Fruit fly (Drosophila melanogaster): ENCODE measurements around the gene rg.

DNA sequence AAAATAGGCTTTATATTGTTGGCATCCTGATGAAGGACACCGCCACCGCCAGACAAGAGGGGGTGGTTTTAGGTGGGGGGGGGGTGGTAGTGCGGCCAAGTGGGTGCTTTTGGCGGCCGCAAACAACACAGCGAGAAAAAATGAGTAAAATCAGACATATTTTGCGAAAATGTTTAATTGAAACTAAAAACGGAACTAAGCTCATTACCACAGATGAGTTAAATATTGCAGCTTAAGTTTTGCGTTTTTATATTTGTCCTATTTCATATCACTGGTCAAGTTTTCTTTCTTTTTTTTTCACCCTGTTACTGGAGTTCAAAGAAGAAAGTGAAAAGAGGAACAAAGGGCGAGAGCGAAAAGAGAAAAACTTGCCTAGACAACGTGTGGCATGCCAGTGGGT is 8.4 kb downstream of the rg start:
- TF ChIP-seq CG8478 (optimal IDR thresholded peaks at IDR 0.05) (no peak), CTCF (optimal IDR thresholded peaks at IDR 0.05) (no peak)
